Worm (Caenorhabditis elegans) whole organism, L4/young adult: ENCODE measurements around the gene bre-5.
A peak's percentile ranks its signal among the peaks of the same experiment; 100 is the strongest.

Experiments used
- W03F9.2 ChIP-seq: fragments of 150-350 bp; optimal IDR thresholded peaks from 2 replicates; lab custom pipeline; 2014; ENCODE audit warnings: missing biosample characterization, missing genetic modification characterization
- dao-5 ChIP-seq: sonication (generic microtip); optimal IDR thresholded peaks from 2 replicates; lab custom pipeline; 2016; ENCODE audit warnings: missing genotype, missing genetic modification characterization, moderate library complexity, missing compliant biosample characterization
- him-1 ChIP-seq: sonication (generic microtip); optimal IDR thresholded peaks from 2 replicates; lab custom pipeline; 2016; ENCODE audit warnings: missing genotype, missing genetic modification reagents, missing genetic modification characterization, missing compliant biosample characterization

DNA sequence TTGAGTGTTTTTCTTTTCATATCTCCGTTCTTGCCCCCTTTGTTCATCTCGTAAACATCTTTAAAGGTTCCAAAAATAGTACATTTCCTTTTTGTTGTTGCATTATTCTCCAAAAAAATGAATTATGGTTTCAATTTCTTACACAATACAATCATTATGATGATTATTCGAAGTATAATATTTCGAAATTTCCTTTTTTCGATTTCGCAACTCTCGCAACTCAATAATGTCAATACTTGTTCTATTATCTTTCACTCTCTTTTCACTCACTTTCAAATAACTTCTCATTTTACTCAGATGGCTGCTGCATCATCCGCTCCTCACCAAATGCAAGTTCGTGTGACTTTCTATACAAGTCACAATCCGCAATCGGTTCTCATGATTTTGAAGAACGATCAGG is 17.0 kb downstream of the bre-5 start, which contains the start of gene sqst-1:
- TF ChIP-seq dao-5 (tag; lab: Kevin White, UChicago) (no peak), him-1 (no peak), W03F9.2 (tag; lab: Kevin White, UChicago) (peak; percentile 12)
